Worm (Caenorhabditis elegans) whole organism, L2 larva: ENCODE data around the gene ZK185.2.

Source experiments
- ceh-82 ChIP-seq: fragments of 150-350 bp; optimal IDR thresholded peaks from 2 replicates; lab custom pipeline; 2014; ENCODE audit warnings: missing biosample characterization, missing genetic modification characterization
- lsy-2 ChIP-seq, 2 experiments: fragments of 150-350 bp in 1 of 2; sonication (generic microtip) in 1 of 2; optimal IDR thresholded peaks; 2 replicates each; lab custom pipeline; 2014 to 2017; ENCODE audit warnings: missing biosample characterization in 2 of 2, missing genetic modification characterization in 2 of 2
- nhr-6 ChIP-seq: fragments of 150-350 bp; optimal IDR thresholded peaks from 2 replicates; lab custom pipeline; 2014; ENCODE audit warnings: missing biosample characterization, missing genetic modification characterization
- ztf-1 ChIP-seq: fragments of 200-800 bp; sonication (Bioruptor generic); conservative IDR thresholded peaks from 2 replicates; pipeline ENCODE4 v1.3.6; 2022; ENCODE audit warnings: missing genetic modification characterization, missing compliant biosample characterization

DNA sequence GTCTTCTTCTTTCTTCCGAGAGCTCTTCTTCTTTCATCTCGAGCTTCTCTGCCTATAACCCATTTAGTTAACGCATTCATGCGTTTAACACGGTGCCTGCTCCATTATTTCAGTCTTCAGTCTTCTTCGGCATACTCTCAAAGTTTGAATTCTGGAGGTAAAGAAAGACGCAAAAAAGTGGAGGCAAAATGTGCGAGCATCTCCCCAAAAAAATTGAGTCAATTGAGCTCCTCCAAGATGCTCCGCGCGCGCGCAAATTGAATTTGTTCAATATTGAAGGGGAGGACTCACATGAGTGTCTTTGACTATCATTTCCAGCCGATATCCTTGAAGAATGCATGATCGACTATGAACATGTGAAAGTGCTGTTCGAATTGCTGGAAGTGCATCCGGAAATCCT lies 31.3 kb upstream of the ZK185.2 start:
- TF ChIP-seq ceh-82 (no peak), ztf-1 (GFP tag; lab: Robert Waterston, UW) (no peak), lsy-2 (tag; optimal IDR thresholded peaks at IDR 0.05; lab: Kevin White, UChicago) (no peak), nhr-6 (no peak)
